Worm (Caenorhabditis elegans): ENCODE data around the gene K06A4.7.

Gene K06A4.7

ce11 chrV:9526470-9526869, 35.2 kb upstream of the K06A4.7 start, which contains the start of gene C50F4.1:
Gene C50F4.1, plus strand, starts transcription at chrV:9526793.
- TF ChIP-seq ceh-13 (GFP tag; optimal IDR thresholded peaks at IDR 0.05) (no peak), B0310.2 (tag; optimal IDR thresholded peaks at IDR 0.05) (no peak)

- TF ChIP-seq pes-1 (GFP tag; IDR thresholded peaks at IDR 0.05) (no peak), aly-1 (tag; optimal IDR thresholded peaks at IDR 0.05) (no peak), ceh-36 (tag; optimal IDR thresholded peaks at IDR 0.05) (no peak), hmg-4 (GFP tag; optimal IDR thresholded peaks at IDR 0.05) (no peak), F13C5.2 (tag; optimal IDR thresholded peaks at IDR 0.05) (no peak), scrt-1 (GFP tag; IDR thresholded peaks at IDR 0.05) (no peak), sea-1 (GFP tag; conservative IDR thresholded peaks at IDR 0.05) (no peak), ceh-13 (GFP tag; optimal IDR thresholded peaks at IDR 0.05) (no peak), hmbx-1 (tag; optimal IDR thresholded peaks at IDR 0.05) (no peak), tra-4 (tag; optimal IDR thresholded peaks at IDR 0.05) (no peak), flt-1 (GFP tag; IDR thresholded peaks at IDR 0.05) (no peak), hnd-1 (tag; optimal IDR thresholded peaks at IDR 0.05) (no peak), B0310.2 (tag; optimal IDR thresholded peaks at IDR 0.05) (no peak), ets-7 (tag; optimal IDR thresholded peaks at IDR 0.05) (no peak)
Observed at ce11 chrV:9524099-9524498, 32.8 kb upstream of the K06A4.7 start, which contains the start of gene C50F4.9. Gene C50F4.9, minus strand, starts transcription at chrV:9524199.

ce11 chrV:9521697-9522096, 30.4 kb upstream of the K06A4.7 start:
- TF ChIP-seq ceh-13 (GFP tag; optimal IDR thresholded peaks at IDR 0.05) (no peak), tra-4 (tag; optimal IDR thresholded peaks at IDR 0.05) (no peak), hnd-1 (tag; optimal IDR thresholded peaks at IDR 0.05) (no peak), sea-1 (GFP tag; conservative IDR thresholded peaks at IDR 0.05) (no peak), tbx-11 (GFP tag; IDR thresholded peaks at IDR 0.05) (no peak), aly-1 (tag; optimal IDR thresholded peaks at IDR 0.05) (no peak), pes-1 (GFP tag; IDR thresholded peaks at IDR 0.05) (no peak), ama-1 (optimal IDR thresholded peaks at IDR 0.05) (no peak), ceh-36 (tag; optimal IDR thresholded peaks at IDR 0.05) (no peak), scrt-1 (GFP tag; IDR thresholded peaks at IDR 0.05) (no peak), F13C5.2 (tag; optimal IDR thresholded peaks at IDR 0.05) (no peak)

ce11 chrV:9518832-9519231, 27.5 kb upstream of the K06A4.7 start, which contains the start of gene C50F4.8:
Gene C50F4.8, minus strand, starts transcription at chrV:9518859.
- no peak for TF ChIP-seq scrt-1 (GFP tag; IDR thresholded peaks at IDR 0.05)
- no peak for TF ChIP-seq ama-1 (optimal IDR thresholded peaks at IDR 0.05)
- TF ChIP-seq B0310.2 (tag; optimal IDR thresholded peaks at IDR 0.05), result no peak

ce11 chrV:9516280-9516679, 25.0 kb upstream of the K06A4.7 start:
- TF ChIP-seq ceh-36 (tag; optimal IDR thresholded peaks at IDR 0.05), result no peak
- no peak for TF ChIP-seq hmg-4 (GFP tag; optimal IDR thresholded peaks at IDR 0.05)
- TF ChIP-seq F13C5.2 (tag; optimal IDR thresholded peaks at IDR 0.05), result no peak
- no peak for TF ChIP-seq hnd-1 (tag; optimal IDR thresholded peaks at IDR 0.05)
- no peak for TF ChIP-seq pes-1 (GFP tag; IDR thresholded peaks at IDR 0.05)
- no peak for TF ChIP-seq tbx-11 (GFP tag; IDR thresholded peaks at IDR 0.05)
- no peak for TF ChIP-seq B0310.2 (tag; optimal IDR thresholded peaks at IDR 0.05)
- TF ChIP-seq tra-4 (tag; optimal IDR thresholded peaks at IDR 0.05), result no peak
- TF ChIP-seq aly-1 (tag; optimal IDR thresholded peaks at IDR 0.05), result no peak
- no peak for TF ChIP-seq sea-1 (GFP tag; conservative IDR thresholded peaks at IDR 0.05)
- TF ChIP-seq hmbx-1 (tag; optimal IDR thresholded peaks at IDR 0.05), result no peak
- no peak for TF ChIP-seq flt-1 (GFP tag; IDR thresholded peaks at IDR 0.05)
- TF ChIP-seq tbx-37 (GFP tag; conservative IDR thresholded peaks at IDR 0.05), result no peak
- no peak for TF ChIP-seq scrt-1 (GFP tag; IDR thresholded peaks at IDR 0.05)

- TF ChIP-seq tbx-37 (GFP tag; conservative IDR thresholded peaks at IDR 0.05), result no peak
- no peak for TF ChIP-seq sea-1 (GFP tag; conservative IDR thresholded peaks at IDR 0.05)
- no peak for TF ChIP-seq scrt-1 (GFP tag; IDR thresholded peaks at IDR 0.05)
- TF ChIP-seq pes-1 (GFP tag; IDR thresholded peaks at IDR 0.05), result no peak
- TF ChIP-seq hmg-4 (GFP tag; optimal IDR thresholded peaks at IDR 0.05), result no peak
- no peak for TF ChIP-seq B0310.2 (tag; optimal IDR thresholded peaks at IDR 0.05)
- TF ChIP-seq tra-4 (tag; optimal IDR thresholded peaks at IDR 0.05), result no peak
- TF ChIP-seq ceh-36 (tag; optimal IDR thresholded peaks at IDR 0.05), result no peak
- no peak for TF ChIP-seq aly-1 (tag; optimal IDR thresholded peaks at IDR 0.05)
- no peak for TF ChIP-seq ceh-13 (GFP tag; optimal IDR thresholded peaks at IDR 0.05)
- no peak for TF ChIP-seq ets-7 (tag; optimal IDR thresholded peaks at IDR 0.05)
- TF ChIP-seq hmbx-1 (tag; optimal IDR thresholded peaks at IDR 0.05), result no peak
Observed at ce11 chrV:9513590-9513989, 22.3 kb upstream of the K06A4.7 start, which contains the start of gene eif-2Bdelta. Gene eif-2Bdelta, plus strand, starts transcription at chrV:9513824.

- TF ChIP-seq ceh-13 (GFP tag; optimal IDR thresholded peaks at IDR 0.05) (no peak), hmg-4 (GFP tag; optimal IDR thresholded peaks at IDR 0.05) (no peak), pes-1 (GFP tag; IDR thresholded peaks at IDR 0.05) (no peak), tbx-37 (GFP tag; conservative IDR thresholded peaks at IDR 0.05) (no peak), ets-7 (tag; optimal IDR thresholded peaks at IDR 0.05) (no peak), ama-1 (optimal IDR thresholded peaks at IDR 0.05) (no peak), tbx-11 (GFP tag; IDR thresholded peaks at IDR 0.05) (no peak), tra-4 (tag; optimal IDR thresholded peaks at IDR 0.05) (no peak), hmbx-1 (tag; optimal IDR thresholded peaks at IDR 0.05) (no peak), B0310.2 (tag; optimal IDR thresholded peaks at IDR 0.05) (no peak), sea-1 (GFP tag; conservative IDR thresholded peaks at IDR 0.05) (no peak), scrt-1 (GFP tag; IDR thresholded peaks at IDR 0.05) (no peak), F13C5.2 (tag; optimal IDR thresholded peaks at IDR 0.05) (no peak), flt-1 (GFP tag; IDR thresholded peaks at IDR 0.05) (no peak), ceh-36 (tag; optimal IDR thresholded peaks at IDR 0.05) (no peak), hnd-1 (tag; optimal IDR thresholded peaks at IDR 0.05) (no peak)
Observed at ce11 chrV:9509597-9509996, 18.3 kb upstream of the K06A4.7 start.

- no peak for TF ChIP-seq tbx-37 (GFP tag; conservative IDR thresholded peaks at IDR 0.05)
- TF ChIP-seq tbx-11 (GFP tag; IDR thresholded peaks at IDR 0.05), result no peak
Observed at ce11 chrV:9507742-9508141, 16.5 kb upstream of the K06A4.7 start, which contains the start of gene acs-14. Gene acs-14, plus strand, starts transcription at chrV:9508132.

Measured in whole organism, early embryonic.